Worm (Caenorhabditis elegans): Measurements from ENCODE around the gene C25E10.7.

Gene C25E10.7

DNA sequence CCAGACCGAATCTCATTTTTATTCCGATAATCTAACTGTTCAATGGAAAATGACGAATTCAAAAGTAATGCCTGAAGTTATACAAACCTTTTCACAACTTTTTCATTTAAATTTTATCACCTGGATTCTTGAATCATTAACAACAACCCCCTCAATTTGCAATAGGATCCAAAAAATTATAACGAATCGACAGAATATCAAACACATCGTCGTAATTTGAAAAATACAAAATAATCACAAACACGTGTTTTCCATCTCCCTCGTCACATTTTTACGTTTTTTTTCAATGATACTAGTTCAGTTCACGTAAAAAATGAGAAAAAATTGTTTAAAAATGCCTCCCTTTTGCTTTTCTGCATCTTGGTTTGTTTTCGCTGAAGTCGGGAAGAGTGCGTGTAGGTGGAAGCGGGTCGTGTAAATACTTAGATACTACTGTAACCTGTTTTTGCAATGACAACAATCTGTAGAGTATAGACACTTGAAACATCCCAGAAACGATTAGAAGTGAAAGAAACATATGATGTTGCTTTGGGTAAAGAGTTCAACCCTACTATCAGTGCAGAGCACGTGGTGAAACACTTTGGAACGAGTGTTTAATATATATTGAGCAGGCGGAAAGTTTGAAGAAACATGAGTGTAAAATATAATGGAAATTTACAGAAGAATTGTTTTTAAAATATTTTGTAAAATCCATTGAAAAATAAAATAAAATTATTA is 22.5 kb upstream of the C25E10.7 start, which contains the start of gene oac-50:
oac-50 (minus strand) TSS at position 219 of the 717 bp plus-strand sequence.
- TF ChIP-seq ceh-79 (tag; optimal IDR thresholded peaks at IDR 0.05) (no peak), cebp-1 (GFP tag; IDR thresholded peaks at IDR 0.05) (no peak), cebp-1 (tag; optimal IDR thresholded peaks at IDR 0.05) (peak; percentile 18)

DNA sequence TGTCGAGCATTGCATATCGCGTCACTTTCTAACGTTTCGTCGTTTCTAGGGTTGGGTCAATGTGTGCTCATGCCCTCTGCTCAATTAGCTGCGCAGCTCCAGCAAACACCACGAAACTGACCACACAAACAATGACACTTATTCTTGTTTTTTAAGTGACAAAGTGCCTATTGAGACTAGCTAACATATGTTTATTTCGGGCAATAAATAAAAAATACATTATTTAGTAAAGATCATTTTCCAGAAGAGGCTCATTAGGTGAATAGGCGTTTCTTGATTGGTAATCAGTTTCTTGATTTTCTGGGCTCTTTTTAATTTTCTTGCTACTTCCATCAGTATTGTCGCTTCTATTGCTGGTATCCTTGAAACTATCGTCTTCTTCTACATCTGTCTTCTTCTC is 18.7 kb upstream of the C25E10.7 start, which contains the start of gene T27E4.5:
T27E4.5 (minus strand) TSS at position 101 of the 400 bp plus-strand sequence.
- TF ChIP-seq nhr-27 (tag; optimal IDR thresholded peaks at IDR 0.05) (no peak), B0019.2 (GFP tag; conservative IDR thresholded peaks at IDR 0.05) (no peak), ztf-25 (GFP tag; IDR thresholded peaks at IDR 0.05) (no peak)

DNA sequence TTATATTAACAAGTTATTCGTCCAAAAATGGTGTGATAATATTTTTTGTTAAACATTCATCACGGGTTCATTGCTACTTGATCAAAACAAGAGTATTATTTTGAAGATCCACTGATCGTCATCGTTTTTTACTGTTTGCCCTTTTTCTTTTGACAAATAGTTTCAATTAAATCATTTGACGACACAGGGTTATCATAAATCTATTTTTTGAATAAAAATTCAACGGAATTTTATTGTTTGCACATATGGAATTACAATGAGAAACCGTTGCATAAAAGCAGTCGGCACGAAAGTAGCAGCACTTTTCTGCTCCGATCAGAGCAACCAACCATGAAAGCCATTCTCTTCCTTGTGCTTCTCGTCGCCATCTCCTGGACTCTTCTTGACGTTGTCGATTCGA is 16.7 kb upstream of the C25E10.7 start, which contains the start of gene fip-2:
fip-2 (plus strand) TSS at position 301 of the 400 bp plus-strand sequence.
- no peak for TF ChIP-seq nhr-120 (GFP tag; IDR thresholded peaks at IDR 0.05)
- TF ChIP-seq ceh-100 (GFP tag; IDR thresholded peaks at IDR 0.05): no peak
- TF ChIP-seq nhr-80 (tag; optimal IDR thresholded peaks at IDR 0.05): no peak
- TF ChIP-seq ztf-26 (tag; optimal IDR thresholded peaks at IDR 0.05): no peak
- no peak for TF ChIP-seq tbp1 (GFP tag; optimal IDR thresholded peaks at IDR 0.05)
- no peak for TF ChIP-seq ceh-91 (GFP tag; IDR thresholded peaks at IDR 0.05)
- TF ChIP-seq snpc-1.3 (tag; optimal IDR thresholded peaks at IDR 0.05; ENCODE audit: insufficient read depth): no peak
- TF ChIP-seq sptf-2 (GFP tag; optimal IDR thresholded peaks at IDR 0.05): no peak
- TF ChIP-seq zim-3 (tag; optimal IDR thresholded peaks at IDR 0.05): no peak
- no peak for TF ChIP-seq ceh-40 (GFP tag; IDR thresholded peaks at IDR 0.05)
- no peak for TF ChIP-seq sea-2 (GFP tag; IDR thresholded peaks at IDR 0.05)
- TF ChIP-seq B0336.3 (GFP tag; IDR thresholded peaks at IDR 0.05): no peak
- TF ChIP-seq mel-28 (tag; optimal IDR thresholded peaks at IDR 0.05; ENCODE audit: borderline replicate concordance): no peak
- no peak for TF ChIP-seq F49E8.2 (tag; optimal IDR thresholded peaks at IDR 0.05; ENCODE audit: insufficient read depth)
- no peak for TF ChIP-seq bed-1 (GFP tag; IDR thresholded peaks at IDR 0.05)
- TF ChIP-seq F37B4.10 (GFP tag; IDR thresholded peaks at IDR 0.05): no peak
- TF ChIP-seq lir-1 (GFP tag; conservative IDR thresholded peaks at IDR 0.05): no peak

DNA sequence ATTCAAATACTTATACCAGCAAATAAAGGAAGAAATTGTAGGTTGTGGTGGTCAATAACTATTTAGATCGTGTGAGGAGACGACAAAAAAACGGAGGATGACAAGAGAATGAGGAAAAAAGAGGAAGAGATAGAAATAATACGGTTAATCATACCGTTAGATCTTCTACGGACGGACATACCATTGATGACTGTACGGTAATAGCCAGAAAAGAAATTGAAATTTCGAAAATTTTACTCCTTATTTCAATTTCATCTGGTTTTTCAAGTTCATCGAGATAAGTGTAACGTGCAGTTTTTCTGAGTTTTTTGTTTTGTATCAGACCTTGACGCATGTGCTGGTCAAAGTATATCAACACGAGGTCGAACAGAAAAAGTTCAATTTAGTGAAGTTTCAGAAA is 14.9 kb upstream of the C25E10.7 start:
- TF ChIP-seq nhr-120 (GFP tag; IDR thresholded peaks at IDR 0.05) (no peak), let-526 (GFP tag; IDR thresholded peaks at IDR 0.05) (no peak), nhr-90 (tag; optimal IDR thresholded peaks at IDR 0.05) (no peak), egl-44 (GFP tag; IDR thresholded peaks at IDR 0.05) (no peak), rpc-1 (optimal IDR thresholded peaks at IDR 0.05) (no peak), rpc-1 (tag; optimal IDR thresholded peaks at IDR 0.05) (no peak), nhr-80 (tag; optimal IDR thresholded peaks at IDR 0.05) (no peak), akir-1 (GFP tag; optimal IDR thresholded peaks at IDR 0.05) (no peak), him-1 (tag; optimal IDR thresholded peaks at IDR 0.05) (no peak), K11D2.4 (GFP tag; IDR thresholded peaks at IDR 0.05) (no peak), dox-1 (GFP tag; IDR thresholded peaks at IDR 0.05) (no peak), ztf-3 (GFP tag; optimal IDR thresholded peaks at IDR 0.05) (no peak), ztf-22 (GFP tag; optimal IDR thresholded peaks at IDR 0.05) (no peak), F52B5.7 (tag; optimal IDR thresholded peaks at IDR 0.05) (no peak), ekl-4 (GFP tag; IDR thresholded peaks at IDR 0.05) (no peak)
